Fruit fly (Drosophila melanogaster) whole organism, embryonic: ENCODE data around the gene CG31809.

ENCODE experiments used
- Adf1 ChIP-seq: fragments of 200-800 bp; sonication (Bioruptor generic); IDR thresholded peaks from 2 replicates; pipeline ENCODE4 v1.3.6; 2022; ENCODE audit warnings: missing biosample characterization, missing genetic modification characterization
- Aef1 ChIP-seq: fragments of 200-800 bp; sonication (Bioruptor generic); IDR thresholded peaks from 3 replicates; pipeline ENCODE4 v1.3.6; 2022; ENCODE audit warnings: missing biosample characterization, missing genetic modification characterization
- BEAF-32 ChIP-seq: fragments of 200-800 bp; sonication (Bioruptor generic); optimal IDR thresholded peaks from 3 replicates; lab custom pipeline; 2017; ENCODE audit warnings: missing biosample characterization, missing genetic modification characterization, mild to moderate bottlenecking, moderate library complexity, missing genetic modification reagents
- CG12071 ChIP-seq: fragments of 200-800 bp; sonication (Bioruptor generic); optimal IDR thresholded peaks from 3 replicates; lab custom pipeline; 2018; ENCODE audit warnings: missing biosample characterization, mild to moderate bottlenecking, missing genetic modification characterization
- CG12769 ChIP-seq: fragments of 200-800 bp; sonication (Bioruptor generic); optimal IDR thresholded peaks from 2 replicates; lab custom pipeline; 2019; ENCODE audit warnings: missing biosample characterization, mild to moderate bottlenecking, missing genetic modification characterization, moderate library complexity
- CG13123 ChIP-seq: fragments of 200-800 bp; sonication (Bioruptor generic); optimal IDR thresholded peaks from 2 replicates; lab custom pipeline; 2016; ENCODE audit warnings: missing biosample characterization, missing genetic modification characterization
- CG14014 ChIP-seq: fragments of 200-800 bp; sonication (Bioruptor generic); IDR thresholded peaks from 2 replicates; pipeline ENCODE4 v1.3.6; 2022; ENCODE audit warnings: missing biosample characterization, missing genetic modification characterization
- CG15514 ChIP-seq: fragments of 200-800 bp; sonication (Bioruptor generic); optimal IDR thresholded peaks from 3 replicates; lab custom pipeline; 2017; ENCODE audit warnings: missing biosample characterization, missing genetic modification characterization, mild to moderate bottlenecking, moderate library complexity, missing genetic modification reagents
- CG1602 ChIP-seq: fragments of 200-800 bp; sonication (Bioruptor generic); optimal IDR thresholded peaks from 3 replicates; lab custom pipeline; 2016; ENCODE audit warnings: missing biosample characterization, missing genetic modification characterization
- CG1603 ChIP-seq: fragments of 200-800 bp; sonication (Bioruptor generic); optimal IDR thresholded peaks from 2 replicates; lab custom pipeline; 2019; ENCODE audit warnings: missing biosample characterization, mild to moderate bottlenecking, missing genetic modification characterization, moderate library complexity
- CG17359 ChIP-seq: fragments of 200-800 bp; sonication (Bioruptor generic); optimal IDR thresholded peaks from 3 replicates; lab custom pipeline; 2018; ENCODE audit warnings: missing biosample characterization, mild to moderate bottlenecking, missing genetic modification characterization, moderate library complexity
- CG18011 ChIP-seq: fragments of 200-800 bp; sonication (Bioruptor generic); optimal IDR thresholded peaks from 2 replicates; lab custom pipeline; 2017; ENCODE audit warnings: missing biosample characterization, missing genetic modification characterization, mild to moderate bottlenecking, moderate library complexity, missing genotype
- CG1832 ChIP-seq: fragments of 200-800 bp; sonication (Bioruptor generic); optimal IDR thresholded peaks from 2 replicates; lab custom pipeline; 2017; ENCODE audit warnings: missing biosample characterization, mild to moderate bottlenecking, missing genetic modification characterization, inconsistent platforms
- CG18476 ChIP-seq: fragments of 200-800 bp; sonication (Bioruptor generic); optimal IDR thresholded peaks from 2 replicates; lab custom pipeline; 2016; ENCODE audit warnings: missing biosample characterization, mild to moderate bottlenecking, missing genetic modification characterization
- CG18599 ChIP-seq: fragments of 200-800 bp; sonication (Bioruptor generic); optimal IDR thresholded peaks from 3 replicates; lab custom pipeline; 2017; ENCODE audit warnings: missing biosample characterization, missing genetic modification characterization, mild to moderate bottlenecking, moderate library complexity, missing genetic modification reagents
- CG2116 ChIP-seq: fragments of 200-800 bp; sonication (Bioruptor generic); optimal IDR thresholded peaks from 3 replicates; lab custom pipeline; 2018; ENCODE audit warnings: missing biosample characterization, mild to moderate bottlenecking, missing genetic modification characterization
- CG2120 ChIP-seq: fragments of 200-800 bp; sonication (Bioruptor generic); optimal IDR thresholded peaks from 3 replicates; lab custom pipeline; 2016; ENCODE audit warnings: missing biosample characterization, missing genetic modification characterization
- CG30431 ChIP-seq: fragments of 200-800 bp; sonication (Bioruptor generic); optimal IDR thresholded peaks from 2 replicates; lab custom pipeline; 2017; ENCODE audit warnings: missing biosample characterization, missing genetic modification characterization
- CG34376 ChIP-seq: fragments of 200-800 bp; sonication (Bioruptor generic); optimal IDR thresholded peaks from 2 replicates; lab custom pipeline; 2018; ENCODE audit warnings: missing biosample characterization, mild to moderate bottlenecking, missing genetic modification characterization
- CG7745 ChIP-seq: fragments of 200-800 bp; sonication (Bioruptor generic); optimal IDR thresholded peaks from 2 replicates; lab custom pipeline; 2018; ENCODE audit warnings: missing biosample characterization, mild to moderate bottlenecking, missing genetic modification characterization, moderate library complexity
- CG7928 ChIP-seq: fragments of 200-800 bp; sonication (Bioruptor generic); optimal IDR thresholded peaks from 2 replicates; lab custom pipeline; 2017; ENCODE audit warnings: missing biosample characterization, mild to moderate bottlenecking, missing genetic modification characterization
- CG7963 ChIP-seq: fragments of 200-800 bp; sonication (Bioruptor generic); IDR thresholded peaks from 3 replicates; pipeline ENCODE4 v1.3.6; 2022; ENCODE audit warnings: missing biosample characterization, missing genetic modification characterization; ENCODE audit not compliant: partially characterized antibody
- CG9876 ChIP-seq: fragments of 200-800 bp; sonication (Bioruptor generic); optimal IDR thresholded peaks from 2 replicates; lab custom pipeline; 2016; ENCODE audit warnings: missing biosample characterization, missing genetic modification characterization
- Dbx ChIP-seq: fragments of 200-800 bp; sonication (Bioruptor generic); IDR thresholded peaks from 3 replicates; pipeline ENCODE4 v1.3.6; 2022; ENCODE audit warnings: missing biosample characterization, missing genetic modification characterization
- Drgx ChIP-seq: fragments of 200-800 bp; sonication (Bioruptor generic); IDR thresholded peaks from 2 replicates; pipeline ENCODE4 v1.3.6; 2022; ENCODE audit warnings: missing biosample characterization, missing genetic modification characterization
- H15 ChIP-seq: fragments of 200-800 bp; sonication (Bioruptor generic); IDR thresholded peaks from 3 replicates; pipeline ENCODE4 v1.3.6; 2022; ENCODE audit warnings: missing biosample characterization, missing genetic modification characterization
- HLHmδ ChIP-seq: fragments of 200-800 bp; sonication (Bioruptor generic); optimal IDR thresholded peaks from 2 replicates; lab custom pipeline; 2018; ENCODE audit warnings: missing biosample characterization, mild to moderate bottlenecking, missing genetic modification characterization, moderate library complexity
- HmgD ChIP-seq: fragments of 200-800 bp; sonication (Bioruptor generic); optimal IDR thresholded peaks from 3 replicates; lab custom pipeline; 2016; ENCODE audit warnings: missing biosample characterization, missing genetic modification characterization
- MESR4 ChIP-seq: fragments of 200-800 bp; sonication (Bioruptor generic); optimal IDR thresholded peaks from 2 replicates; lab custom pipeline; 2018; ENCODE audit warnings: missing biosample characterization, mild to moderate bottlenecking, missing genetic modification characterization, moderate library complexity
- NC2β ChIP-seq: fragments of 200-800 bp; sonication (Bioruptor generic); optimal IDR thresholded peaks from 2 replicates; lab custom pipeline; 2016; ENCODE audit warnings: missing biosample characterization, missing genetic modification characterization
- Scr ChIP-seq: fragments of 200-800 bp; sonication (Bioruptor generic); IDR thresholded peaks from 2 replicates; pipeline ENCODE4 v1.3.6; 2022; ENCODE audit warnings: missing biosample characterization, missing genetic modification characterization; ENCODE audit not compliant: partially characterized antibody
- Xbp1 ChIP-seq: fragments of 200-800 bp; sonication (Bioruptor generic); optimal IDR thresholded peaks from 3 replicates; lab custom pipeline; 2016; ENCODE audit warnings: missing biosample characterization, mild to moderate bottlenecking, missing genetic modification characterization
- ab ChIP-seq: fragments of 200-800 bp; sonication (Bioruptor generic); optimal IDR thresholded peaks from 2 replicates; lab custom pipeline; 2016; ENCODE audit warnings: missing biosample characterization, missing genetic modification characterization
- caup ChIP-seq: fragments of 200-800 bp; sonication (Bioruptor generic); optimal IDR thresholded peaks from 3 replicates; lab custom pipeline; 2017; ENCODE audit warnings: missing biosample characterization, mild to moderate bottlenecking, missing genetic modification characterization, moderate library complexity; ENCODE audit not compliant: severe bottlenecking
- dimm ChIP-seq: fragments of 200-800 bp; sonication (Bioruptor generic); IDR thresholded peaks from 2 replicates; pipeline ENCODE4 v1.3.6; 2022; ENCODE audit warnings: missing biosample characterization, missing genetic modification characterization
- dysf ChIP-seq: fragments of 200-800 bp; sonication (Bioruptor generic); IDR thresholded peaks from 3 replicates; pipeline ENCODE4 v1.3.6; 2022; ENCODE audit warnings: missing biosample characterization, missing genetic modification characterization
- fd3F ChIP-seq: fragments of 200-800 bp; sonication (Bioruptor generic); optimal IDR thresholded peaks from 2 replicates; lab custom pipeline; 2018; ENCODE audit warnings: missing biosample characterization, mild to moderate bottlenecking, missing genetic modification characterization, moderate library complexity
- fd96Cb ChIP-seq: fragments of 200-800 bp; sonication (Bioruptor generic); optimal IDR thresholded peaks from 2 replicates; lab custom pipeline; 2018; ENCODE audit warnings: missing biosample characterization, mild to moderate bottlenecking, missing genetic modification characterization, moderate library complexity
- gem ChIP-seq: fragments of 200-800 bp; sonication (Bioruptor generic); optimal IDR thresholded peaks from 2 replicates; lab custom pipeline; 2019; ENCODE audit warnings: missing biosample characterization, mild to moderate bottlenecking, missing genetic modification characterization, moderate library complexity
- her ChIP-seq: fragments of 200-800 bp; sonication (Bioruptor generic); optimal IDR thresholded peaks from 2 replicates; lab custom pipeline; 2016; ENCODE audit warnings: missing biosample characterization, missing genetic modification characterization
- hth ChIP-seq: fragments of >200 bp; optimal IDR thresholded peaks from 2 replicates; lab custom pipeline; 2017; ENCODE audit warnings: inconsistent platforms
- lab ChIP-seq: fragments of 200-800 bp; sonication (Bioruptor generic); optimal IDR thresholded peaks from 3 replicates; lab custom pipeline; 2017; ENCODE audit warnings: missing biosample characterization, missing genetic modification characterization, mild to moderate bottlenecking, moderate library complexity, missing genetic modification reagents
- pan ChIP-seq, 4 experiments: fragments of >200 bp in 3 of 4; fragments of 200-800 bp in 1 of 4; sonication (Bioruptor generic) in 1 of 4; optimal IDR thresholded peaks in 3 of 4; IDR thresholded peaks in 1 of 4; 2 replicates each; pipeline versions ENCODE4 v1.3.6 to Lab custom; 2017 to 2022; ENCODE audit warnings: missing biosample characterization in 2 of 4, missing genetic modification characterization in 2 of 4, mixed read lengths in 1 of 4
- sna ChIP-seq: fragments of 200-800 bp; sonication (Bioruptor generic); IDR thresholded peaks from 2 replicates; pipeline ENCODE4 v1.3.6; 2022; ENCODE audit warnings: missing biosample characterization, missing genetic modification characterization; ENCODE audit not compliant: partially characterized antibody
- trh ChIP-seq: fragments of 200-800 bp; sonication (Bioruptor generic); optimal IDR thresholded peaks from 2 replicates; lab custom pipeline; 2016; ENCODE audit warnings: missing biosample characterization, missing genetic modification characterization
- unpg ChIP-seq: fragments of 200-800 bp; sonication (Bioruptor generic); optimal IDR thresholded peaks from 3 replicates; lab custom pipeline; 2018; ENCODE audit warnings: missing biosample characterization, mild to moderate bottlenecking, missing genetic modification characterization, moderate library complexity

Gene CG31809

dm6 chr2L:16887660-16888573 is 29.4 kb upstream of the CG31809 start, which contains the start of the genes osi and tweek (continued):
- TF ChIP-seq Dbx (GFP tag; lab: Robert Waterston, UW) (peak; percentile 39; the same call in 1 of the 3 replicates), HLHmδ (GFP tag; lab: Kevin White, UChicago) (no peak), CG7963 (GFP tag; lab: Robert Waterston, UW) (peak; percentile 84), CG34376 (GFP tag; lab: Kevin White, UChicago) (peak; percentile 20), CG14014 (GFP tag; lab: Robert Waterston, UW) (no peak), Drgx (GFP tag; lab: Robert Waterston, UW) (no peak), CG17359 (tag; lab: Kevin White, UChicago) (no peak), Adf1 (0 out of 2 replicates have a peak, but pooled peaks have one; percentile 14), HmgD (GFP tag; lab: Kevin White, UChicago) (no peak), Xbp1 (peak; percentile 78), fd3F (GFP tag; lab: Kevin White, UChicago) (peak; percentile 12), Scr (GFP tag; lab: Robert Waterston, UW) (peak; percentile 91), BEAF-32 (GFP tag; lab: Kevin White, UChicago) (peak; percentile 94), CG7928 (GFP tag; lab: Kevin White, UChicago) (peak; percentile 82), CG18476 (GFP tag; lab: Kevin White, UChicago) (peak; percentile 35), fd96Cb (peak; percentile 40), CG1832 (no peak), CG9876 (GFP tag; lab: Kevin White, UChicago) (peak; percentile 33), trh (GFP tag; lab: Kevin White, UChicago) (peak; percentile 47), dimm (GFP tag; lab: Robert Waterston, UW) (no peak), hth (lab: Kevin White, UChicago) (no peak), NC2β (GFP tag; lab: Kevin White, UChicago) (peak; percentile 48), CG18599 (GFP tag; lab: Kevin White, UChicago) (peak; percentile 48), CG30431 (GFP tag; lab: Kevin White, UChicago) (peak; percentile 37), Aef1 (GFP tag; lab: Robert Waterston, UW) (peak; percentile 57; the same call in 2 of the 3 replicates), H15 (0 out of 3 replicates have a peak, but pooled peaks have one; percentile 11), CG7745 (no peak), CG12769 (peak; percentile 25), gem (peak; percentile 83), CG15514 (GFP tag; lab: Kevin White, UChicago) (peak; percentile 64), CG2116 (GFP tag; lab: Kevin White, UChicago) (peak; percentile 50), CG1603 (tag; lab: Kevin White, UChicago) (peak; percentile 46), caup (GFP tag; lab: Kevin White, UChicago) (peak; percentile 27), MESR4 (GFP tag; lab: Kevin White, UChicago) (peak; percentile 82), CG18011 (GFP tag; lab: Kevin White, UChicago) (peak; percentile 4), CG1602 (GFP tag; lab: Kevin White, UChicago) (peak; percentile 70), unpg (GFP tag; lab: Kevin White, UChicago) (no peak), pan (optimal IDR thresholded peaks at IDR 0.05; lab: Kevin White, UChicago) (no peak), pan (GFP tag; optimal IDR thresholded peaks at IDR 0.05 in 1 of 2, IDR thresholded peaks at IDR 0.05 in 1 of 2) (no peak), CG13123 (GFP tag; lab: Kevin White, UChicago) (peak; percentile 5), her (GFP tag; lab: Kevin White, UChicago) (peak; percentile 25), lab (peak; percentile 23), sna (peak; percentile 82), CG12071 (GFP tag; lab: Kevin White, UChicago) (no peak), CG2120 (peak; percentile 83), dysf (GFP tag; lab: Robert Waterston, UW) (peak; percentile 52; the same call in 1 of the 3 replicates), ab (GFP tag; lab: Kevin White, UChicago) (peak; percentile 15)
